Fruit fly (Drosophila melanogaster) whole organism, embryonic: ENCODE data around the gene pav.

ENCODE experiments used
- Abd-B ChIP-seq: fragments of 200-800 bp; sonication (Bioruptor generic); optimal IDR thresholded peaks from 2 replicates; lab custom pipeline; 2018; ENCODE audit warnings: missing biosample characterization, mild to moderate bottlenecking, missing genetic modification characterization, moderate library complexity
- Ada2b ChIP-seq: fragments of 200-800 bp; sonication (Bioruptor generic); IDR thresholded peaks from 2 replicates; pipeline ENCODE4 v1.3.6; 2022; ENCODE audit warnings: missing biosample characterization, missing genetic modification characterization
- B-H2 ChIP-seq: fragments of 200-800 bp; sonication (Bioruptor generic); optimal IDR thresholded peaks from 2 replicates; lab custom pipeline; 2018; ENCODE audit warnings: missing biosample characterization, mild to moderate bottlenecking, missing genetic modification characterization
- CG10267 ChIP-seq: fragments of 200-800 bp; sonication (Bioruptor generic); optimal IDR thresholded peaks from 2 replicates; lab custom pipeline; 2018; ENCODE audit warnings: missing biosample characterization, mild to moderate bottlenecking, missing genetic modification characterization, moderate library complexity
- CG10366 ChIP-seq: fragments of 200-800 bp; sonication (Bioruptor generic); IDR thresholded peaks from 2 replicates; pipeline ENCODE4 v1.3.6; 2022; ENCODE audit warnings: missing biosample characterization, missing genetic modification characterization
- CG10431 ChIP-seq: fragments of 200-800 bp; sonication (Bioruptor generic); optimal IDR thresholded peaks from 3 replicates; lab custom pipeline; 2018; ENCODE audit warnings: missing biosample characterization, mild to moderate bottlenecking, missing genetic modification characterization
- CG12236 ChIP-seq: fragments of 200-800 bp; sonication (Bioruptor generic); optimal IDR thresholded peaks from 2 replicates; lab custom pipeline; 2016; ENCODE audit warnings: missing biosample characterization, missing genetic modification characterization
- CG13123 ChIP-seq: fragments of 200-800 bp; sonication (Bioruptor generic); optimal IDR thresholded peaks from 2 replicates; lab custom pipeline; 2016; ENCODE audit warnings: missing biosample characterization, missing genetic modification characterization
- CG13296 ChIP-seq: fragments of 200-800 bp; sonication (Bioruptor generic); optimal IDR thresholded peaks from 3 replicates; lab custom pipeline; 2018; ENCODE audit warnings: missing biosample characterization, mild to moderate bottlenecking, missing genetic modification characterization
- CG15514 ChIP-seq: fragments of 200-800 bp; sonication (Bioruptor generic); optimal IDR thresholded peaks from 3 replicates; lab custom pipeline; 2017; ENCODE audit warnings: missing biosample characterization, missing genetic modification characterization, mild to moderate bottlenecking, moderate library complexity, missing genetic modification reagents
- CG15601 ChIP-seq: fragments of 200-800 bp; sonication (Bioruptor generic); optimal IDR thresholded peaks from 3 replicates; lab custom pipeline; 2019; ENCODE audit warnings: missing biosample characterization, mild to moderate bottlenecking, missing genetic modification characterization, moderate library complexity
- CG17912 ChIP-seq: fragments of 200-800 bp; sonication (Bioruptor generic); optimal IDR thresholded peaks from 2 replicates; lab custom pipeline; 2018; ENCODE audit warnings: missing biosample characterization, mild to moderate bottlenecking, missing genetic modification characterization
- CG2199 ChIP-seq: fragments of 200-800 bp; sonication (Bioruptor generic); IDR thresholded peaks from 3 replicates; pipeline ENCODE4 v1.3.6; 2022; ENCODE audit warnings: missing biosample characterization, missing genetic modification characterization
- CG2712 ChIP-seq: fragments of 200-800 bp; optimal IDR thresholded peaks from 3 replicates; lab custom pipeline; 2019; ENCODE audit warnings: missing biosample characterization, mild to moderate bottlenecking, missing genetic modification characterization, moderate library complexity
- CG3838 ChIP-seq: fragments of 200-800 bp; sonication (Bioruptor generic); optimal IDR thresholded peaks from 3 replicates; lab custom pipeline; 2016; ENCODE audit warnings: missing biosample characterization, missing genetic modification characterization
- CG42726 ChIP-seq: fragments of 200-800 bp; sonication (Bioruptor generic); IDR thresholded peaks from 2 replicates; pipeline ENCODE4 v1.3.6; 2022; ENCODE audit warnings: missing biosample characterization, missing genetic modification characterization; ENCODE audit not compliant: partially characterized antibody
- CG6254 ChIP-seq: fragments of 200-800 bp; sonication (Bioruptor generic); optimal IDR thresholded peaks from 3 replicates; lab custom pipeline; 2017; ENCODE audit warnings: mild to moderate bottlenecking, missing biosample characterization, missing genetic modification reagents, missing genetic modification characterization
- CG6683 ChIP-seq: fragments of 200-800 bp; sonication (Bioruptor generic); optimal IDR thresholded peaks from 2 replicates; lab custom pipeline; 2017; ENCODE audit warnings: missing biosample characterization, mild to moderate bottlenecking, missing genetic modification characterization, missing genetic modification reagents
- CG7357 ChIP-seq: fragments of 200-800 bp; sonication (Bioruptor generic); IDR thresholded peaks from 3 replicates; pipeline ENCODE4 v1.3.6; 2022; ENCODE audit warnings: missing biosample characterization, missing genetic modification characterization
- CG7786 ChIP-seq: fragments of 200-800 bp; sonication (Bioruptor generic); optimal IDR thresholded peaks from 2 replicates; lab custom pipeline; 2016; ENCODE audit warnings: missing biosample characterization, missing genetic modification characterization
- CG7963 ChIP-seq: fragments of 200-800 bp; sonication (Bioruptor generic); IDR thresholded peaks from 3 replicates; pipeline ENCODE4 v1.3.6; 2022; ENCODE audit warnings: missing biosample characterization, missing genetic modification characterization; ENCODE audit not compliant: partially characterized antibody
- Dek ChIP-seq: fragments of 200-800 bp; sonication (Bioruptor generic); optimal IDR thresholded peaks from 3 replicates; lab custom pipeline; 2019; ENCODE audit warnings: missing biosample characterization, mild to moderate bottlenecking, missing genetic modification characterization, moderate library complexity
- Ets97D ChIP-seq: fragments of 200-800 bp; sonication (Bioruptor generic); optimal IDR thresholded peaks from 3 replicates; lab custom pipeline; 2016; ENCODE audit warnings: missing biosample characterization, missing genetic modification characterization
- Fer1 ChIP-seq: fragments of 200-800 bp; sonication (Bioruptor generic); optimal IDR thresholded peaks from 2 replicates; lab custom pipeline; 2017; ENCODE audit warnings: missing biosample characterization, mild to moderate bottlenecking, missing genetic modification characterization
- HHEX ChIP-seq: fragments of 200-800 bp; sonication (Bioruptor generic); optimal IDR thresholded peaks from 3 replicates; lab custom pipeline; 2017; ENCODE audit warnings: missing biosample characterization, mild to moderate bottlenecking, missing genetic modification characterization, missing genetic modification reagents
- Lpt ChIP-seq: fragments of >200 bp; optimal IDR thresholded peaks from 2 replicates; lab custom pipeline; 2018; ENCODE audit warnings: missing biosample characterization, missing genetic modification characterization
- MESR4 ChIP-seq: fragments of 200-800 bp; sonication (Bioruptor generic); optimal IDR thresholded peaks from 2 replicates; lab custom pipeline; 2018; ENCODE audit warnings: missing biosample characterization, mild to moderate bottlenecking, missing genetic modification characterization, moderate library complexity
- NC2β ChIP-seq: fragments of 200-800 bp; sonication (Bioruptor generic); optimal IDR thresholded peaks from 2 replicates; lab custom pipeline; 2016; ENCODE audit warnings: missing biosample characterization, missing genetic modification characterization
- Nf-YA ChIP-seq: fragments of 200-800 bp; sonication (Bioruptor generic); IDR thresholded peaks from 2 replicates; pipeline ENCODE4 v1.3.6; 2022; ENCODE audit warnings: missing biosample characterization, missing genetic modification characterization
- Optix ChIP-seq: fragments of 200-800 bp; sonication (Bioruptor generic); IDR thresholded peaks from 3 replicates; pipeline ENCODE4 v1.3.6; 2022; ENCODE audit warnings: missing biosample characterization, missing genetic modification characterization
- Ptx1 ChIP-seq: fragments of 200-800 bp; sonication (Bioruptor generic); IDR thresholded peaks from 2 replicates; pipeline ENCODE4 v1.3.6; 2022; ENCODE audit warnings: missing biosample characterization, missing genetic modification characterization
- Sry-δ ChIP-seq: fragments of 200-800 bp; sonication (Bioruptor generic); optimal IDR thresholded peaks from 2 replicates; lab custom pipeline; 2016; ENCODE audit warnings: missing biosample characterization, missing genetic modification characterization
- Stat92E ChIP-seq, 3 experiments: fragments of >200 bp in 2 of 3; fragments of 200-800 bp in 1 of 3; sonication (Bioruptor generic) in 1 of 3; optimal IDR thresholded peaks; 2 replicates each; lab custom pipeline; 2017 to 2019; ENCODE audit warnings: missing biosample characterization in 3 of 3, missing genetic modification characterization in 3 of 3, mild to moderate bottlenecking in 1 of 3, moderate library complexity in 1 of 3
- Xrp1 ChIP-seq: fragments of 200-800 bp; sonication (Bioruptor generic); IDR thresholded peaks from 2 replicates; pipeline ENCODE4 v1.3.6; 2022; ENCODE audit warnings: missing biosample characterization, missing genetic modification characterization
- YL-1 ChIP-seq: fragments of 200-800 bp; sonication (Bioruptor generic); optimal IDR thresholded peaks from 3 replicates; lab custom pipeline; 2017; ENCODE audit warnings: missing biosample characterization, mild to moderate bottlenecking, missing genetic modification characterization
- az2 ChIP-seq: fragments of 200-800 bp; sonication (Bioruptor generic); optimal IDR thresholded peaks from 3 replicates; lab custom pipeline; 2016; ENCODE audit warnings: missing biosample characterization, missing genetic modification characterization
- bigmax ChIP-seq: fragments of 200-800 bp; sonication (Bioruptor generic); optimal IDR thresholded peaks from 2 replicates; lab custom pipeline; 2018; ENCODE audit warnings: missing biosample characterization, mild to moderate bottlenecking, missing genetic modification characterization
- crc ChIP-seq: fragments of 200-800 bp; sonication (Bioruptor generic); optimal IDR thresholded peaks from 2 replicates; lab custom pipeline; 2016; ENCODE audit warnings: missing biosample characterization, missing genetic modification characterization
- dysf ChIP-seq: fragments of 200-800 bp; sonication (Bioruptor generic); IDR thresholded peaks from 3 replicates; pipeline ENCODE4 v1.3.6; 2022; ENCODE audit warnings: missing biosample characterization, missing genetic modification characterization
- emc ChIP-seq: fragments of 200-800 bp; sonication (Bioruptor generic); optimal IDR thresholded peaks from 2 replicates; lab custom pipeline; 2016; ENCODE audit warnings: missing biosample characterization, missing genetic modification characterization
- fd3F ChIP-seq: fragments of 200-800 bp; sonication (Bioruptor generic); optimal IDR thresholded peaks from 2 replicates; lab custom pipeline; 2018; ENCODE audit warnings: missing biosample characterization, mild to moderate bottlenecking, missing genetic modification characterization, moderate library complexity
- gce ChIP-seq: fragments of 200-800 bp; sonication (Bioruptor generic); IDR thresholded peaks from 3 replicates; pipeline ENCODE4 v1.3.6; 2022; ENCODE audit warnings: missing biosample characterization, missing genetic modification characterization
- her ChIP-seq: fragments of 200-800 bp; sonication (Bioruptor generic); optimal IDR thresholded peaks from 2 replicates; lab custom pipeline; 2016; ENCODE audit warnings: missing biosample characterization, missing genetic modification characterization
- lov ChIP-seq, 2 experiments: fragments of 200-800 bp in 1 of 2; fragments of >200 bp in 1 of 2; sonication (Bioruptor generic) in 1 of 2; IDR thresholded peaks in 1 of 2; optimal IDR thresholded peaks in 1 of 2; 2 replicates in 1 of 2; 3 replicates in 1 of 2; pipeline versions ENCODE4 v1.3.6 to Lab custom; 2017 to 2022; ENCODE audit warnings: missing biosample characterization in 1 of 2, missing genetic modification characterization in 1 of 2
- mam ChIP-seq: fragments of 200-800 bp; sonication (Bioruptor generic); optimal IDR thresholded peaks from 3 replicates; lab custom pipeline; 2016; ENCODE audit warnings: missing biosample characterization, missing genetic modification characterization
- nau ChIP-seq: fragments of 200-800 bp; sonication (Bioruptor generic); optimal IDR thresholded peaks from 3 replicates; lab custom pipeline; 2017; ENCODE audit warnings: missing biosample characterization, mild to moderate bottlenecking, missing genetic modification characterization, missing genetic modification reagents
- nom ChIP-seq: fragments of 200-800 bp; sonication (Bioruptor generic); optimal IDR thresholded peaks from 2 replicates; lab custom pipeline; 2017; ENCODE audit warnings: missing biosample characterization, missing genetic modification characterization, mild to moderate bottlenecking, moderate library complexity, missing genetic modification reagents
- row ChIP-seq: fragments of 200-800 bp; sonication (Bioruptor generic); IDR thresholded peaks from 3 replicates; pipeline ENCODE4 v1.3.6; 2022; ENCODE audit warnings: missing biosample characterization, missing genetic modification characterization
- tx ChIP-seq: fragments of 200-800 bp; sonication (Bioruptor generic); optimal IDR thresholded peaks from 2 replicates; lab custom pipeline; 2016; ENCODE audit warnings: missing biosample characterization, missing genetic modification characterization

The pav gene

DNA sequence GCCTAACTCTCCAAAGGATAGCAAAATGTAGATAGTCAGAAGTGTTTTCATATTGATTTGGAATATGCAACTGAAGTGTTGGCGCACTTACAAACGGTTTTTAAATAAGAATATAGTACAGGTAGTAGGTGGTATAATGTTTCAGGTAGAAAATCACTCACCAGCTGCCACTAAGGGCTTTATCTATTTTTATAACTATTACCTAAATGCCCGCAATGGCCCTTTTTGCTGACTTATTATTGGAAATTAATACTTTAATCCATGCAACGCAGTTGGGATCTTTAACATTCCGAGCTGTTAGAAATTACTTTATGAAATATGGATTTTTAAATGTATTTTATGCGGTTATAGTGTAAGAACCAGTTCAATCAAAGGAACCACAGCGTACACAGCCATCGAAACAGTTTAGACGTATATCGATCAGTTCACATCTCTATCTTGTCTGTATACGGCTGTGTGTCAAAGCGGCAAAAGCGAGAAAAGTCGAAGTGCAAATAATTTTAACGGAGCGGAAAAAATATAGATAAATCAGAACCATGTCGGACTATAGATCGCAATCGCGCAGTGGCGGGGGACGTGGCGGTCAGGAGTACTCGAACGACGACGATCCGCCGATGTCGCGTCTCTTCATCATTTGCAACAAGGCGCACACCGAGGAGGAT is 41.0 kb downstream of the pav start, which contains the start of the genes srw and CG1316 (continued):
- TF ChIP-seq CG42726 (GFP tag; lab: Robert Waterston, UW) = no peak
- TF ChIP-seq az2 = no peak
- TF ChIP-seq nom (GFP tag; lab: Kevin White, UChicago) = peak; percentile 4
- no peak for TF ChIP-seq dysf
- no peak for TF ChIP-seq CG13123 (GFP tag; lab: Kevin White, UChicago)
- TF ChIP-seq CG10366 (GFP tag; lab: Robert Waterston, UW) = no peak
- no peak for TF ChIP-seq Nf-YA
- peak; percentile 55; the same call in 1 of the 3 replicates for TF ChIP-seq row (GFP tag; lab: Robert Waterston, UW)
- no peak for TF ChIP-seq gce (GFP tag; lab: Robert Waterston, UW)
- no peak for TF ChIP-seq Ets97D (GFP tag; lab: Kevin White, UChicago)
- no peak for TF ChIP-seq her (GFP tag; lab: Kevin White, UChicago)
- peak; percentile 11 for TF ChIP-seq CG2712 (tag; lab: Kevin White, UChicago)
- TF ChIP-seq YL-1 (GFP tag; lab: Kevin White, UChicago) = peak; percentile 82
- TF ChIP-seq lov (optimal IDR thresholded peaks at IDR 0.05; lab: Kevin White, UChicago) = no peak
- TF ChIP-seq lov (GFP tag; IDR thresholded peaks at IDR 0.05; lab: Robert Waterston, UW) = no peak
- TF ChIP-seq emc (GFP tag; lab: Kevin White, UChicago) = no peak
- no peak for TF ChIP-seq Dek (tag; lab: Kevin White, UChicago)
- TF ChIP-seq Optix (GFP tag; lab: Robert Waterston, UW) = 0 out of 3 replicates have a peak, but pooled peaks have one; percentile 21
- TF ChIP-seq fd3F = no peak
- no peak for TF ChIP-seq CG13296 (GFP tag; lab: Kevin White, UChicago)
- no peak for TF ChIP-seq mam (GFP tag; lab: Kevin White, UChicago)
- no peak for TF ChIP-seq CG6254
- peak; percentile 81 for TF ChIP-seq Sry-δ (GFP tag; lab: Kevin White, UChicago)
- no peak for TF ChIP-seq CG12236 (GFP tag; lab: Kevin White, UChicago)
- no peak for TF ChIP-seq CG7963 (GFP tag; lab: Robert Waterston, UW)
- no peak for TF ChIP-seq nau (GFP tag; lab: Kevin White, UChicago)
- TF ChIP-seq CG2199 (GFP tag; lab: Robert Waterston, UW) = no peak
- TF ChIP-seq CG15601 (tag; lab: Kevin White, UChicago) = no peak
- TF ChIP-seq HHEX (GFP tag; lab: Kevin White, UChicago) = no peak
- no peak for TF ChIP-seq CG10431 (GFP tag; lab: Kevin White, UChicago)
- TF ChIP-seq tx = no peak
- TF ChIP-seq Ptx1 (GFP tag; lab: Robert Waterston, UW) = no peak
- TF ChIP-seq CG7357 (GFP tag; lab: Robert Waterston, UW) = no peak
- TF ChIP-seq crc (GFP tag; lab: Kevin White, UChicago) = no peak
- no peak for TF ChIP-seq CG17912 (GFP tag; lab: Kevin White, UChicago)
- peak; percentile 43 for TF ChIP-seq bigmax (GFP tag; lab: Kevin White, UChicago)
- TF ChIP-seq CG10267 = peak; percentile 37
- TF ChIP-seq NC2β (GFP tag; lab: Kevin White, UChicago) = no peak
- TF ChIP-seq Stat92E (GFP tag; optimal IDR thresholded peaks at IDR 0.05; lab: Kevin White, UChicago) = no peak
- TF ChIP-seq MESR4 (GFP tag; lab: Kevin White, UChicago) = peak; percentile 95
- TF ChIP-seq Xrp1 (GFP tag; lab: Robert Waterston, UW) = no peak
- TF ChIP-seq CG15514 = peak; percentile 99
- no peak for TF ChIP-seq Ada2b (GFP tag; lab: Robert Waterston, UW)
- TF ChIP-seq Lpt = no peak
- peak; percentile 46 for TF ChIP-seq B-H2 (GFP tag; lab: Kevin White, UChicago)
- TF ChIP-seq CG7786 (GFP tag; lab: Kevin White, UChicago) = no peak
- TF ChIP-seq CG6683 = no peak
- peak; percentile 17 for TF ChIP-seq Fer1 (GFP tag; lab: Kevin White, UChicago)
- no peak for TF ChIP-seq CG3838
- TF ChIP-seq Abd-B (GFP tag; lab: Kevin White, UChicago) = no peak
